Worm (Caenorhabditis elegans): ENCODE results near the gene pod-2.

pod-2 gene

DNA sequence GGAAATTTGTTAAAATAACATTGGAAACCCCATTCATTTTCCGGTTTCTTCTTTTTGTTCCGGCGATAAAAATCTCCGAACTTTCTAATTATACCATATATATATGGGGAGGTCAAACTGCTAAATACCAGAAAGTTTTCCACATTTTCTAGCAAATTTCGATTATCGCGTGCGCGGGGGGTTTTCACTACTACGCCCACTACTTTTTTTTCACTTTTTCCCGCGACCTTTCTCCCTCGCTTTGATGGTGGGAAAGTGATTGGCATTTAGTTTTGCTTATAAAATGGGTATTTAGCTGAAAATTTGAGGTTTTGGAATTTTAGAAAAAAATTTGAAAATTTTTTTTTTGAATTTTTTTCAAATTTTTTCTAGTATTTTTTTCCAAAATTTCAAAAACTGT is 63.4 kb downstream of the pod-2 start:
- TF ChIP-seq rec-8 (tag; optimal IDR thresholded peaks at IDR 0.05) (no peak), lir-1 (GFP tag; conservative IDR thresholded peaks at IDR 0.05) (no peak), lsy-27 (tag; optimal IDR thresholded peaks at IDR 0.05; ENCODE audit: borderline replicate concordance, insufficient read depth) (no peak), Y53G8AR.9 (GFP tag; conservative IDR thresholded peaks at IDR 0.05) (no peak), nhr-80 (tag; optimal IDR thresholded peaks at IDR 0.05) (no peak), nfya-2 (GFP tag; IDR thresholded peaks at IDR 0.05) (no peak), nfya-1 (tag; optimal IDR thresholded peaks at IDR 0.05; ENCODE audit: borderline replicate concordance, insufficient read depth) (no peak)

Data from whole organism, young adult.